Worm (Caenorhabditis elegans) whole organism, L4 larva: ENCODE data around the gene pzf-1.

Experiments used
- D1046.2 ChIP-seq: fragments of 200-800 bp; sonication (Bioruptor generic); IDR thresholded peaks from 2 replicates; pipeline ENCODE4 v1.3.6; 2022; ENCODE audit warnings: missing genetic modification characterization, missing compliant biosample characterization
- F26F4.8 ChIP-seq: fragments of 200-800 bp; sonication (Bioruptor generic); conservative IDR thresholded peaks from 2 replicates; pipeline ENCODE4 v1.3.6; 2022; ENCODE audit warnings: missing genetic modification characterization, missing compliant biosample characterization
- R02D3.7 ChIP-seq: fragments of 150-350 bp; sonication (generic microtip); optimal IDR thresholded peaks from 3 replicates; lab custom pipeline; 2014; ENCODE audit warnings: missing biosample characterization, missing genetic modification characterization
- T26A8.4 ChIP-seq: fragments of 200-800 bp; sonication (Bioruptor generic); IDR thresholded peaks from 2 replicates; pipeline ENCODE4 v1.3.6; 2022; ENCODE audit warnings: missing genetic modification characterization, missing compliant biosample characterization
- Y5F2A.4 ChIP-seq: fragments of 200-800 bp; sonication (Bioruptor generic); optimal IDR thresholded peaks from 2 replicates; lab custom pipeline; 2018; ENCODE audit warnings: mild to moderate bottlenecking, missing genetic modification characterization, missing compliant biosample characterization
- ama-1 ChIP-seq: fragments of 150-350 bp; optimal IDR thresholded peaks from 2 replicates; lab custom pipeline; 2014; ENCODE audit warnings: inconsistent platforms, mixed read lengths
- attf-4 ChIP-seq: sonication (generic microtip); optimal IDR thresholded peaks from 3 replicates; lab custom pipeline; 2017; ENCODE audit warnings: missing biosample characterization, missing genetic modification characterization
- ceh-62 ChIP-seq: sonication (generic microtip); optimal IDR thresholded peaks from 2 replicates; lab custom pipeline; 2017; ENCODE audit warnings: missing biosample characterization, missing genetic modification characterization
- ces-1 ChIP-seq: fragments of 150-350 bp; sonication (generic microtip); optimal IDR thresholded peaks from 4 replicates; lab custom pipeline; 2014; ENCODE audit warnings: missing biosample characterization, missing genetic modification reagents, missing genetic modification characterization
- daf-16 ChIP-seq, 3 experiments: sonication (generic microtip); optimal IDR thresholded peaks; 2 replicates each; lab custom pipeline; 2016 to 2017; ENCODE audit warnings: missing genetic modification characterization in 3 of 3, missing genetic modification reagents in 3 of 3, mild to moderate bottlenecking in 2 of 3, missing compliant biosample characterization in 2 of 3, missing biosample characterization in 1 of 3, moderate library complexity in 1 of 3
- daf-8 ChIP-seq: fragments of 200-800 bp; sonication (Bioruptor generic); IDR thresholded peaks from 2 replicates; pipeline ENCODE4 v1.3.6; 2022; ENCODE audit warnings: missing genetic modification characterization, missing compliant biosample characterization
- duxl-1 ChIP-seq: sonication (generic microtip); optimal IDR thresholded peaks from 2 replicates; lab custom pipeline; 2016; ENCODE audit warnings: mild to moderate bottlenecking, missing genetic modification characterization, moderate library complexity, missing compliant biosample characterization; ENCODE audit not compliant: poor library complexity
- dve-1 ChIP-seq: sonication (generic microtip); optimal IDR thresholded peaks from 2 replicates; lab custom pipeline; 2017; ENCODE audit warnings: antibody characterized with exemption, mild to moderate bottlenecking, missing genetic modification characterization, missing compliant biosample characterization; ENCODE audit not compliant: insufficient read depth
- egl-43 ChIP-seq: fragments of 200-800 bp; sonication (Bioruptor generic); IDR thresholded peaks from 2 replicates; pipeline ENCODE4 v1.3.6; 2022; ENCODE audit warnings: missing genetic modification reagents, missing genetic modification characterization, missing compliant biosample characterization
- fkh-10 ChIP-seq: fragments of 150-350 bp; optimal IDR thresholded peaks from 2 replicates; lab custom pipeline; 2014; ENCODE audit warnings: missing biosample characterization, missing genetic modification reagents, missing genetic modification characterization
- gei-8 ChIP-seq: fragments of 200-800 bp; sonication (Bioruptor generic); optimal IDR thresholded peaks from 2 replicates; lab custom pipeline; 2018; ENCODE audit warnings: mild to moderate bottlenecking, missing genetic modification characterization, missing compliant biosample characterization
- hif-1 ChIP-seq, 2 experiments: sonication (generic microtip); optimal IDR thresholded peaks; 2 replicates each; lab custom pipeline; 2016 to 2017; ENCODE audit warnings: missing compliant biosample characterization in 2 of 2, missing genetic modification characterization in 2 of 2, missing genetic modification reagents in 2 of 2, missing genotype in 2 of 2, mild to moderate bottlenecking in 1 of 2
- hmg-1.1 ChIP-seq: fragments of 200-800 bp; sonication (Bioruptor generic); IDR thresholded peaks from 2 replicates; pipeline ENCODE4 v1.3.6; 2022; ENCODE audit warnings: missing genetic modification reagents, missing genetic modification characterization, missing compliant biosample characterization
- lin-1 ChIP-seq: fragments of 200-800 bp; sonication (Bioruptor generic); IDR thresholded peaks from 2 replicates; pipeline ENCODE4 v1.3.6; 2022; ENCODE audit warnings: missing genetic modification reagents, missing genetic modification characterization, missing compliant biosample characterization
- lin-15B ChIP-seq: fragments of 150-350 bp; sonication (generic microtip); optimal IDR thresholded peaks from 3 replicates; lab custom pipeline; 2014; ENCODE audit warnings: missing biosample characterization, missing genetic modification characterization
- lin-38 ChIP-seq: fragments of 200-800 bp; sonication (Bioruptor generic); IDR thresholded peaks from 2 replicates; pipeline ENCODE4 v1.3.6; 2022; ENCODE audit warnings: missing genetic modification reagents, missing genetic modification characterization, missing compliant biosample characterization
- lsy-2 ChIP-seq, 2 experiments: fragments of 150-350 bp in 1 of 2; sonication (generic microtip) in 1 of 2; optimal IDR thresholded peaks; 2 replicates each; lab custom pipeline; 2014 to 2017; ENCODE audit warnings: missing biosample characterization in 2 of 2, missing genetic modification characterization in 2 of 2
- madf-5 ChIP-seq, 2 experiments: fragments of 200-800 bp; sonication (Bioruptor generic); IDR thresholded peaks; 2 replicates each; pipeline ENCODE4 v1.3.6; 2022; ENCODE audit warnings: missing compliant biosample characterization in 2 of 2, missing genetic modification characterization in 2 of 2
- madf-9 ChIP-seq: fragments of 200-800 bp; sonication (Bioruptor generic); conservative IDR thresholded peaks from 2 replicates; pipeline ENCODE4 v1.3.6; 2022; ENCODE audit warnings: missing genetic modification reagents, missing genetic modification characterization, missing compliant biosample characterization
- mdl-1 ChIP-seq, 2 experiments: fragments of 150-350 bp in 1 of 2; sonication (generic microtip) in 1 of 2; optimal IDR thresholded peaks; 2 replicates each; lab custom pipeline; 2014 to 2017; ENCODE audit warnings: missing biosample characterization in 2 of 2, missing genetic modification characterization in 2 of 2
- mes-2 ChIP-seq: sonication (generic microtip); optimal IDR thresholded peaks from 2 replicates; lab custom pipeline; 2016; ENCODE audit warnings: missing genotype, mild to moderate bottlenecking, missing genetic modification characterization, missing compliant biosample characterization; ENCODE audit not compliant: poor library complexity, severe bottlenecking
- nhr-25 ChIP-seq: sonication (generic microtip); optimal IDR thresholded peaks from 2 replicates; lab custom pipeline; 2017; ENCODE audit warnings: missing genetic modification characterization, mild to moderate bottlenecking, missing compliant biosample characterization, antibody characterized with exemption, moderate library complexity, borderline replicate concordance; ENCODE audit not compliant: insufficient read depth
- nhr-28 ChIP-seq: fragments of 150-350 bp; optimal IDR thresholded peaks from 2 replicates; lab custom pipeline; 2014; ENCODE audit warnings: missing biosample characterization, missing genetic modification characterization
- nhr-42 ChIP-seq: fragments of 200-800 bp; sonication (Bioruptor generic); IDR thresholded peaks from 2 replicates; pipeline ENCODE4 v1.3.6; 2022; ENCODE audit warnings: missing genetic modification characterization, missing compliant biosample characterization
- nhr-48 ChIP-seq: sonication (generic microtip); optimal IDR thresholded peaks from 2 replicates; lab custom pipeline; 2016; ENCODE audit warnings: mild to moderate bottlenecking, missing genetic modification characterization, missing compliant biosample characterization
- nhr-6 ChIP-seq: fragments of 150-350 bp; optimal IDR thresholded peaks from 2 replicates; lab custom pipeline; 2014; ENCODE audit warnings: missing biosample characterization, missing genetic modification characterization
- nhr-76 ChIP-seq: fragments of 150-350 bp; optimal IDR thresholded peaks from 2 replicates; lab custom pipeline; 2014; ENCODE audit warnings: missing biosample characterization, missing genetic modification characterization
- php-3 ChIP-seq: fragments of 200-800 bp; sonication (Bioruptor generic); IDR thresholded peaks from 2 replicates; pipeline ENCODE4 v1.3.6; 2022; ENCODE audit warnings: missing genetic modification reagents, missing genetic modification characterization, missing compliant biosample characterization
- pqm-1 ChIP-seq: sonication (generic microtip); optimal IDR thresholded peaks from 2 replicates; lab custom pipeline; 2017; ENCODE audit warnings: missing biosample characterization, missing genetic modification characterization
- sdz-12 ChIP-seq: fragments of 200-800 bp; sonication (Bioruptor generic); optimal IDR thresholded peaks from 2 replicates; lab custom pipeline; 2018; ENCODE audit warnings: mild to moderate bottlenecking, missing genetic modification characterization, missing compliant biosample characterization
- skn-1 ChIP-seq: fragments of 150-350 bp; optimal IDR thresholded peaks from 2 replicates; lab custom pipeline; 2014; ENCODE audit warnings: missing biosample characterization, missing genetic modification characterization
- snpc-1.2 ChIP-seq: fragments of 200-800 bp; sonication (Bioruptor generic); IDR thresholded peaks from 2 replicates; pipeline ENCODE4 v1.3.6; 2022; ENCODE audit warnings: missing genetic modification reagents, missing genetic modification characterization, missing compliant biosample characterization
- spr-3 ChIP-seq: fragments of 200-800 bp; sonication (Bioruptor generic); optimal IDR thresholded peaks from 2 replicates; lab custom pipeline; 2018; ENCODE audit warnings: mild to moderate bottlenecking, missing genetic modification characterization, missing compliant biosample characterization
- tra-1 ChIP-seq: fragments of 200-800 bp; sonication (Bioruptor generic); IDR thresholded peaks from 2 replicates; pipeline ENCODE4 v1.3.6; 2022; ENCODE audit warnings: missing genetic modification reagents, missing genetic modification characterization, missing compliant biosample characterization
- unc-130 ChIP-seq: sonication (generic microtip); optimal IDR thresholded peaks from 2 replicates; lab custom pipeline; 2016; ENCODE audit warnings: missing genetic modification reagents, missing genetic modification characterization, missing compliant biosample characterization
- unc-39 ChIP-seq: sonication (generic microtip); optimal IDR thresholded peaks from 2 replicates; lab custom pipeline; 2017; ENCODE audit warnings: missing biosample characterization, missing genetic modification characterization
- unc-62 ChIP-seq, 3 experiments: fragments of 150-350 bp in 1 of 3; sonication (generic microtip); optimal IDR thresholded peaks in 2 of 3; peaks in 1 of 3; 1 replicate in 1 of 3; 2 replicates in 2 of 3; lab custom pipeline; 2014 to 2017; ENCODE audit warnings: missing biosample characterization in 3 of 3, missing genetic modification characterization in 3 of 3, missing genetic modification reagents in 3 of 3, missing genotype in 1 of 3
- vab-7 ChIP-seq: fragments of 200-800 bp; sonication (Bioruptor generic); IDR thresholded peaks from 2 replicates; pipeline ENCODE4 v1.3.6; 2022; ENCODE audit warnings: missing genetic modification reagents, missing genetic modification characterization, missing compliant biosample characterization
- zip-2 ChIP-seq: fragments of 150-350 bp; optimal IDR thresholded peaks from 2 replicates; lab custom pipeline; 2014; ENCODE audit warnings: missing biosample characterization, missing genetic modification characterization
- ztf-11 ChIP-seq: fragments of 150-350 bp; optimal IDR thresholded peaks from 2 replicates; lab custom pipeline; 2014; ENCODE audit warnings: missing biosample characterization, missing genetic modification characterization
- ztf-7 ChIP-seq: fragments of 150-350 bp; optimal IDR thresholded peaks from 2 replicates; lab custom pipeline; 2014; ENCODE audit warnings: missing biosample characterization, missing genetic modification characterization

Gene pzf-1

ce11 chrV:15885967-15886366, 42.3 kb downstream of the pzf-1 start, which contains the start of gene T06C12.9:
T06C12.9 (minus strand) TSS chrV:15886067.
- peak; percentile 3 for TF ChIP-seq nhr-28 (tag; lab: Kevin White, UChicago)
- no peak for TF ChIP-seq daf-8
- TF ChIP-seq snpc-1.2 (GFP tag; lab: Robert Waterston, UW), result no peak
- no peak for TF ChIP-seq D1046.2
- no peak for TF ChIP-seq unc-39 (tag; lab: Kevin White, UChicago)

DNA sequence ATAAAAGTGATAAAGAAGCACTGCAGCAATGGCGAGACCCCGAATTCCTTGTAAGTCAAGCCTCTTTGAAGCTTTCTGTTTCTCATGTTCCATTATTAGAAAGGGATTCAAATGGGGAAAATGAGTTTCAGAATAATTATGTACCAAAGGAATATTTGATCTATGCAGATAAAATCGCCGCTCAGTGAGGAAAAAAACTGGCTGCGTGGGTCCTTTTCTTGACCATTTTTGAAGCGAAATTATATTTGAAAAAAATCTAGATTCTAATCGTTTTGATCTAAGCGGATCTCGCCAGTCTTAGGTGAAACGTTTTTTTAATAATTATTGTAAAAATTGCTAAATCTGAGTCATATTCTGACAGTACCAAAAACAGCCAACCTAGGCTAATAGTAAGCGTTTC, 43.5 kb downstream of the pzf-1 start, which contains the start of gene oac-42:
Gene oac-42 (minus strand): TSS at position 101 of the 400 bp plus-strand sequence.
- TF ChIP-seq tra-1 (no peak), unc-62 (GFP tag; optimal IDR thresholded peaks at IDR 0.05 in 1 of 2; lab: Kevin White, UChicago) (peak in 1 of 2 experiments; percentile 57), unc-62 (tag; optimal IDR thresholded peaks at IDR 0.05; lab: Kevin White, UChicago) (no peak)

ce11 chrV:15880705-15881104, 47.5 kb downstream of the pzf-1 start:
- TF ChIP-seq madf-9 (no peak), madf-5 (GFP tag; IDR thresholded peaks at IDR 0.05; lab: Robert Waterston, UW) (no peak), T26A8.4 (GFP tag; lab: Robert Waterston, UW) (no peak), ztf-7 (tag; lab: Kevin White, UChicago) (peak; percentile 95), lin-38 (no peak), spr-3 (GFP tag; lab: Kevin White, UChicago) (no peak), ces-1 (GFP tag; lab: Kevin White, UChicago) (no peak), nhr-48 (tag; lab: Kevin White, UChicago) (peak; percentile 80), vab-7 (GFP tag; lab: Robert Waterston, UW) (no peak), attf-4 (no peak), nhr-6 (peak; percentile 28), lsy-2 (tag; optimal IDR thresholded peaks at IDR 0.05; lab: Kevin White, UChicago) (peak; percentile 51 to 60), gei-8 (no peak), F26F4.8 (no peak), lin-1 (0 out of 2 replicates have a peak, but pooled peaks have one; percentile 12), duxl-1 (no peak), unc-130 (GFP tag; lab: Kevin White, UChicago) (no peak), pqm-1 (tag; lab: Kevin White, UChicago) (peak; percentile 17), R02D3.7 (tag; lab: Kevin White, UChicago) (no peak), sdz-12 (GFP tag; lab: Kevin White, UChicago) (no peak), dve-1 (tag; lab: Kevin White, UChicago) (peak; percentile 69), nhr-42 (GFP tag; lab: Robert Waterston, UW) (no peak), egl-43 (GFP tag; lab: Robert Waterston, UW) (no peak), ama-1 (lab: Kevin White, UChicago) (no peak), mdl-1 (tag; optimal IDR thresholded peaks at IDR 0.05; lab: Kevin White, UChicago) (peak in 1 of 2 experiments; percentile 47), nhr-28 (tag; lab: Kevin White, UChicago) (peak; percentile 95), nhr-76 (tag; lab: Kevin White, UChicago) (no peak), daf-8 (no peak), hmg-1.1 (GFP tag; lab: Robert Waterston, UW) (0 out of 2 replicates have a peak, but pooled peaks have one; percentile 22), zip-2 (tag; lab: Kevin White, UChicago) (peak; percentile 73), hif-1 (tag; optimal IDR thresholded peaks at IDR 0.05; lab: Kevin White, UChicago) (peak in 1 of 2 experiments; percentile 37), mes-2 (tag; lab: Kevin White, UChicago) (peak; percentile 38), skn-1 (tag; lab: Kevin White, UChicago) (no peak), php-3 (GFP tag; lab: Robert Waterston, UW) (no peak), daf-16 (GFP tag; optimal IDR thresholded peaks at IDR 0.05; lab: Kevin White, UChicago) (no peak), daf-16 (tag; optimal IDR thresholded peaks at IDR 0.05; lab: Kevin White, UChicago) (peak; percentile 61), fkh-10 (GFP tag; lab: Kevin White, UChicago) (no peak), nhr-25 (tag; lab: Kevin White, UChicago) (no peak), Y5F2A.4 (no peak), ztf-11 (no peak), ceh-62 (tag; lab: Kevin White, UChicago) (no peak), lin-15B (tag; lab: Kevin White, UChicago) (no peak)
